Worm (Caenorhabditis elegans) whole organism, L4 larva: ENCODE measurements around the gene dmsr-7.

ENCODE experiments used
- ZK337.2 ChIP-seq: fragments of 200-800 bp; sonication (Bioruptor generic); IDR thresholded peaks from 2 replicates; pipeline ENCODE4 v1.3.6; 2022; ENCODE audit warnings: missing genetic modification reagents, missing genetic modification characterization, missing compliant biosample characterization
- aly-2 ChIP-seq: sonication (generic microtip); optimal IDR thresholded peaks from 2 replicates; lab custom pipeline; 2018; ENCODE audit warnings: missing biosample characterization, missing genetic modification characterization
- ceh-82 ChIP-seq: sonication (generic microtip); optimal IDR thresholded peaks from 2 replicates; lab custom pipeline; 2017; ENCODE audit warnings: missing biosample characterization, missing genetic modification characterization
- ces-1 ChIP-seq: fragments of 150-350 bp; sonication (generic microtip); optimal IDR thresholded peaks from 4 replicates; lab custom pipeline; 2014; ENCODE audit warnings: missing biosample characterization, missing genetic modification reagents, missing genetic modification characterization
- pqm-1 ChIP-seq: sonication (generic microtip); optimal IDR thresholded peaks from 2 replicates; lab custom pipeline; 2017; ENCODE audit warnings: missing biosample characterization, missing genetic modification characterization

DNA sequence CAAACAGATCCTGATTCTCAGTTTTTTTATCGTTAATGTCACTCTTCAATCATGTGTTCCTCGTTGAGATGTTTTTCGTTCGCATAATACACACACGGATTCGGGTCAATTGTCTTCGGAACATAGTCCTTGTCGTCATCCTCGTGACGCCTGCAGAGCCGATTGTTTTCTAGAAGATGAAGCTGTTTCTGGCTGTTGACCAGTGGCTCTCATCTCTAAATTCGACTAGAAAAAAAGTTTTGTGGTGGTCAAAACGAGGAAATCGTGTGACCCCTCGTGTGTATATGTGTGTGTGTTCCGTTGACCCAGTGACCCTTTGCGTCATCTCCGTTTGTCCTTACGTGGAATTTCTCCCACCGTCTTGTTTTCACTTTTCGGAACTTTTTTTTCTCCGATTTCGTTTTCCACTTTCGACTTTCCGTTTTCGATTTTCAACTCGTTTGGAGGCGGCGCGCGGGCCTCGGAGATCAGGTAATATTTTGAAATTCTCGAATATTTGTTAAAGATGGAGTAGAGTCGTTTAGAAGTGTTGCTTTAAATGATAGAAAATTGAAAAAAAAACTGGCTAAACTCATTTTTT, 19.1 kb upstream of the dmsr-7 start, which contains the start of gene C35A11.2:
- TF ChIP-seq ceh-82 (tag; lab: Kevin White, UChicago) (no peak), aly-2 (tag; lab: Kevin White, UChicago) (no peak), pqm-1 (tag; lab: Kevin White, UChicago) (no peak), ZK337.2 (GFP tag; lab: Robert Waterston, UW) (no peak), ces-1 (no peak)
